Fruit fly (Drosophila melanogaster): ENCODE data around the gene CG9399.

The CG9399 gene

dm6 chr3R:9559413-9560014 is 14.5 kb downstream of the CG9399 start, which contains the start of the genes AP-1mu and MBD-like (continued):
- TF ChIP-seq caup (GFP tag; optimal IDR thresholded peaks at IDR 0.05; ENCODE audit: severe bottlenecking) (peak; percentile 33), mld (GFP tag; IDR thresholded peaks at IDR 0.05; ENCODE audit: partially characterized antibody) (0 out of 3 replicates have a peak, but pooled peaks have one; percentile 17), nmo (GFP tag; optimal IDR thresholded peaks at IDR 0.05) (peak; percentile 74), lbe (GFP tag; optimal IDR thresholded peaks at IDR 0.05) (peak; percentile 60), H15 (GFP tag; IDR thresholded peaks at IDR 0.05) (0 out of 3 replicates have a peak, but pooled peaks have one; percentile 18), sd (tag; optimal IDR thresholded peaks at IDR 0.05) (peak; percentile 80), YL-1 (GFP tag; optimal IDR thresholded peaks at IDR 0.05) (peak; percentile 83), Dref (GFP tag; IDR thresholded peaks at IDR 0.05) (0 out of 2 replicates have a peak, but pooled peaks have one; percentile 37), zen (tag; optimal IDR thresholded peaks at IDR 0.05) (peak; percentile 46), mam (GFP tag; optimal IDR thresholded peaks at IDR 0.05) (peak; percentile 70), knrl (GFP tag; IDR thresholded peaks at IDR 0.05; ENCODE audit: partially characterized antibody) (peak; percentile 42; the same call in 1 of the 3 replicates), wor (GFP tag; IDR thresholded peaks at IDR 0.05) (peak; percentile 34; the same call in 1 of the 2 replicates), esg (GFP tag; conservative IDR thresholded peaks at IDR 0.05) (peak; percentile 55), CG17186 (GFP tag; optimal IDR thresholded peaks at IDR 0.05) (peak; percentile 77), sc (optimal IDR thresholded peaks at IDR 0.05) (no peak), sc (GFP tag; optimal IDR thresholded peaks at IDR 0.05) (peak; percentile 30), CG2875 (GFP tag; optimal IDR thresholded peaks at IDR 0.05) (no peak), CG17829 (tag; optimal IDR thresholded peaks at IDR 0.05) (peak; percentile 57), Antp (GFP tag; optimal IDR thresholded peaks at IDR 0.05) (peak; percentile 63), dysf (GFP tag; IDR thresholded peaks at IDR 0.05) (peak; percentile 63; the same call in 1 of the 3 replicates), CG13296 (GFP tag; optimal IDR thresholded peaks at IDR 0.05) (peak; percentile 31), CG12071 (GFP tag; optimal IDR thresholded peaks at IDR 0.05) (no peak), salm (tag; optimal IDR thresholded peaks at IDR 0.05) (no peak), Rx (GFP tag; IDR thresholded peaks at IDR 0.05) (peak; percentile 7; the same call in 1 of the 2 replicates), dmrt99B (tag; optimal IDR thresholded peaks at IDR 0.05) (no peak), Usf (GFP tag; optimal IDR thresholded peaks at IDR 0.05) (no peak), p53 (GFP tag; optimal IDR thresholded peaks at IDR 0.05) (peak; percentile 2), CG13775 (GFP tag; optimal IDR thresholded peaks at IDR 0.05) (peak; percentile 79), bowl (GFP tag; IDR thresholded peaks at IDR 0.05) (no peak), dpn (GFP tag; optimal IDR thresholded peaks at IDR 0.05) (peak; percentile 62 to 75), Hmr (GFP tag; optimal IDR thresholded peaks at IDR 0.05) (peak; percentile 64), D19B (GFP tag; optimal IDR thresholded peaks at IDR 0.05) (no peak), CG8281 (tag; optimal IDR thresholded peaks at IDR 0.05) (no peak), ap (GFP tag; IDR thresholded peaks at IDR 0.05) (no peak), sug (tag; optimal IDR thresholded peaks at IDR 0.05) (peak; percentile 70), ci (GFP tag; IDR thresholded peaks at IDR 0.05) (0 out of 3 replicates have a peak, but pooled peaks have one; percentile 41), Gsc (GFP tag; IDR thresholded peaks at IDR 0.05) (no peak), CG16779 (GFP tag; IDR thresholded peaks at IDR 0.05) (no peak), CG12104 (GFP tag; optimal IDR thresholded peaks at IDR 0.05) (peak; percentile 71), inv (GFP tag; IDR thresholded peaks at IDR 0.05; ENCODE audit: partially characterized antibody) (0 out of 2 replicates have a peak, but pooled peaks have one; percentile 13), E2f1 (GFP tag; IDR thresholded peaks at IDR 0.05) (peak; percentile 51), psq (GFP tag; optimal IDR thresholded peaks at IDR 0.05) (no peak), zfh1 (GFP tag; IDR thresholded peaks at IDR 0.05) (peak; percentile 49; the same call in 2 of the 3 replicates), Tbp (GFP tag; optimal IDR thresholded peaks at IDR 0.05) (no peak), Ada2b (GFP tag; IDR thresholded peaks at IDR 0.05) (0 out of 2 replicates have a peak, but pooled peaks have one; percentile 18), crc (GFP tag; optimal IDR thresholded peaks at IDR 0.05) (peak; percentile 30), nom (GFP tag; optimal IDR thresholded peaks at IDR 0.05) (no peak), CG14667 (GFP tag; IDR thresholded peaks at IDR 0.05) (peak; percentile 43), disco-r (GFP tag; optimal IDR thresholded peaks at IDR 0.05) (no peak)

Data from whole organism, embryonic.